Worm (Caenorhabditis elegans): ENCODE measurements around the gene Y56A3A.22.

The Y56A3A.22 gene

DNA sequence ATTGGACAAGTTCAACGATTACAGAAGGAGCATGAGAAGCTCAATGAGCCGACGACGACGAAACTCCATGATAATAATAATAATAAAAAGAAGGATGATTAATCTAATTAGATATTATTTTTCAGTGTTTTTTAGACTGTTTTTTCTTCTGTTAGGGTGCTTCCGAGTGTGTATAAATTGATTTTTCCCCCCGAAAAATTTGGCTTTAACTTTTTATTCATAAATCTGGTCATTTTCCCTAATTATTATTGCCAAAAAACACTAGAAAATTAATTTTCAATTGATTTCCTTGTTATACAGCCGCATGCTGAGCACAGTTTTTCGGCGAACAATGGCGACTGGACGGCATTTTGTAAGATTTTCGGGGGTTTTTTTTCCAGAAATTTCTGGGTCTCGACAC is 2.1 kb downstream of the Y56A3A.22 start, which contains the start of gene nft-1:
Gene nft-1 (plus strand): TSS at position 301 of the 400 bp plus-strand sequence.
- TF ChIP-seq ZK546.5 (tag; optimal IDR thresholded peaks at IDR 0.05): no peak
- no peak for TF ChIP-seq nhr-77 (tag; optimal IDR thresholded peaks at IDR 0.05)
- no peak for TF ChIP-seq ceh-16 (tag; optimal IDR thresholded peaks at IDR 0.05)
- TF ChIP-seq elt-3 (tag; optimal IDR thresholded peaks at IDR 0.05): no peak

- no peak for TF ChIP-seq fkh-10 (GFP tag; optimal IDR thresholded peaks at IDR 0.05)
- TF ChIP-seq sea-2 (GFP tag; optimal IDR thresholded peaks at IDR 0.05): no peak
- no peak for TF ChIP-seq nhr-23 (tag; optimal IDR thresholded peaks at IDR 0.05)
- no peak for TF ChIP-seq elt-1 (tag; optimal IDR thresholded peaks at IDR 0.05)
- TF ChIP-seq ztf-4 (tag; optimal IDR thresholded peaks at IDR 0.05): no peak
- no peak for TF ChIP-seq R02D3.7 (tag; optimal IDR thresholded peaks at IDR 0.05)
- TF ChIP-seq daf-12 (tag; optimal IDR thresholded peaks at IDR 0.05): no peak
- no peak for TF ChIP-seq nhr-67 (tag; optimal IDR thresholded peaks at IDR 0.05)
- no peak for TF ChIP-seq tbx-2 (tag; optimal IDR thresholded peaks at IDR 0.05)
- TF ChIP-seq nhr-28 (tag; optimal IDR thresholded peaks at IDR 0.05): no peak
- TF ChIP-seq fos-1 (tag; optimal IDR thresholded peaks at IDR 0.05): no peak
- TF ChIP-seq nhr-76 (tag; optimal IDR thresholded peaks at IDR 0.05): no peak
- TF ChIP-seq ceh-9 (tag; optimal IDR thresholded peaks at IDR 0.05): no peak
- TF ChIP-seq nhr-25 (tag; optimal IDR thresholded peaks at IDR 0.05): no peak
These were observed 9.4 kb downstream of the Y56A3A.22 start for ce11 chrIII:11930899-11931298.

ce11 chrIII:11931960-11932359 is 10.5 kb downstream of the Y56A3A.22 start:
- no peak for TF ChIP-seq eor-1 (tag; optimal IDR thresholded peaks at IDR 0.05)

- no peak for TF ChIP-seq daf-12 (tag; optimal IDR thresholded peaks at IDR 0.05)
- no peak for TF ChIP-seq jun-1 (tag; optimal IDR thresholded peaks at IDR 0.05)
- TF ChIP-seq nhr-23 (tag; optimal IDR thresholded peaks at IDR 0.05): no peak
- TF ChIP-seq fkh-10 (GFP tag; optimal IDR thresholded peaks at IDR 0.05): no peak
- TF ChIP-seq elt-1 (tag; optimal IDR thresholded peaks at IDR 0.05): no peak
- no peak for TF ChIP-seq R02D3.7 (tag; optimal IDR thresholded peaks at IDR 0.05)
- no peak for TF ChIP-seq snpc-4 (tag; optimal IDR thresholded peaks at IDR 0.05)
- TF ChIP-seq sea-2 (GFP tag; optimal IDR thresholded peaks at IDR 0.05): no peak
- TF ChIP-seq elt-3 (tag; optimal IDR thresholded peaks at IDR 0.05): no peak
- TF ChIP-seq ztf-4 (tag; optimal IDR thresholded peaks at IDR 0.05): no peak
- TF ChIP-seq nhr-11 (tag; optimal IDR thresholded peaks at IDR 0.05): no peak
- no peak for TF ChIP-seq nhr-12 (tag; optimal IDR thresholded peaks at IDR 0.05)
- TF ChIP-seq nhr-77 (tag; optimal IDR thresholded peaks at IDR 0.05): no peak
- no peak for TF ChIP-seq aly-2 (tag; optimal IDR thresholded peaks at IDR 0.05)
- TF ChIP-seq fos-1 (tag; optimal IDR thresholded peaks at IDR 0.05): no peak
- no peak for TF ChIP-seq nhr-28 (tag; optimal IDR thresholded peaks at IDR 0.05)
These were observed 12.0 kb downstream of the Y56A3A.22 start, which contains the start of gene dolk-1 for ce11 chrIII:11933539-11933938. Gene dolk-1, minus strand, starts transcription at chrIII:11933639.

- TF ChIP-seq nfya-1 (tag; optimal IDR thresholded peaks at IDR 0.05; ENCODE audit: insufficient read depth) (peak; percentile 99), lin-15B (tag; optimal IDR thresholded peaks at IDR 0.05) (peak; percentile 47), elt-3 (tag; optimal IDR thresholded peaks at IDR 0.05) (no peak)
These were observed 13.8 kb downstream of the Y56A3A.22 start for ce11 chrIII:11935032-11935947.

DNA sequence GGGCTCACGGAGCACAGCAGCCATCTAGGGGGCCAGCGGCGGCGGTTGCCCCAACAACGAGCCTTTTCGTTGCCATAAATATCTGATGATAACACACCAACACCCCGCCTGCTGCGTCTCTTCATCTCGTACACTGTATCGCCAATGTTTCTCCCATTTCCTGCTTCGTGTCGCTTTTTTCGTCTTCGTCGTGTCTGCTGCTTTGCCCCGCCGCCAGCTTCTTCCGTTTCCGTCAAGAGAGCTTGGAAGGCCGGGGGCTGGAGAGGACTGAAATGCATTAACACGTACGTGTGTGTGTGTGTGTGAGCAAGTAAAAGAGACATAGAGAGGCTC is 14.4 kb downstream of the Y56A3A.22 start:
- TF ChIP-seq nfya-1 (tag; optimal IDR thresholded peaks at IDR 0.05; ENCODE audit: insufficient read depth): peak; percentile 64
- peak; percentile 34 for TF ChIP-seq lin-15B (tag; optimal IDR thresholded peaks at IDR 0.05)
- peak; percentile 57 for TF ChIP-seq snpc-4 (tag; optimal IDR thresholded peaks at IDR 0.05)
- peak; percentile 34 for TF ChIP-seq lin-39 (tag; optimal IDR thresholded peaks at IDR 0.05)
- peak; percentile 37 for TF ChIP-seq hmg-11 (tag; optimal IDR thresholded peaks at IDR 0.05)
- no peak for TF ChIP-seq tbx-2 (tag; optimal IDR thresholded peaks at IDR 0.05)

All from whole organism, L3 larva.